Fruit fly (Drosophila melanogaster) whole organism, embryonic: ENCODE measurements around the gene cbt.
A peak's percentile ranks its signal among the peaks of the same experiment; 100 is the strongest.

Source experiments
- CG11695 ChIP-seq: fragments of 200-800 bp; sonication (Bioruptor generic); IDR thresholded peaks from 3 replicates; pipeline ENCODE4 v1.3.6; 2022; ENCODE audit warnings: missing biosample characterization, missing genetic modification characterization
- CG1233 ChIP-seq: fragments of 200-800 bp; sonication (Bioruptor generic); optimal IDR thresholded peaks from 4 replicates; lab custom pipeline; 2018; ENCODE audit warnings: missing biosample characterization, mild to moderate bottlenecking, missing genetic modification characterization
- CG13296 ChIP-seq: fragments of 200-800 bp; sonication (Bioruptor generic); optimal IDR thresholded peaks from 3 replicates; lab custom pipeline; 2018; ENCODE audit warnings: missing biosample characterization, mild to moderate bottlenecking, missing genetic modification characterization
- CG17802 ChIP-seq: fragments of 200-800 bp; sonication (Bioruptor generic); optimal IDR thresholded peaks from 2 replicates; lab custom pipeline; 2018; ENCODE audit warnings: missing biosample characterization, mild to moderate bottlenecking, missing genetic modification characterization, moderate library complexity
- CG18262 ChIP-seq: fragments of 200-800 bp; optimal IDR thresholded peaks from 3 replicates; lab custom pipeline; 2019; ENCODE audit warnings: missing biosample characterization, mild to moderate bottlenecking, missing genetic modification characterization, moderate library complexity
- CG2120 ChIP-seq: fragments of 200-800 bp; sonication (Bioruptor generic); optimal IDR thresholded peaks from 3 replicates; lab custom pipeline; 2016; ENCODE audit warnings: missing biosample characterization, missing genetic modification characterization
- CG32532 ChIP-seq: fragments of 200-800 bp; sonication (Bioruptor generic); IDR thresholded peaks from 2 replicates; pipeline ENCODE4 v1.3.6; 2022; ENCODE audit warnings: missing biosample characterization, missing genetic modification characterization
- CG32772 ChIP-seq: fragments of 200-800 bp; sonication (Bioruptor generic); IDR thresholded peaks from 2 replicates; pipeline ENCODE4 v1.3.6; 2022; ENCODE audit warnings: missing biosample characterization, missing genetic modification characterization
- CG4328 ChIP-seq: fragments of 200-800 bp; sonication (Bioruptor generic); optimal IDR thresholded peaks from 3 replicates; lab custom pipeline; 2017; ENCODE audit warnings: missing biosample characterization, missing genetic modification reagents, missing genetic modification characterization
- CrebB ChIP-seq: fragments of 200-800 bp; sonication (Bioruptor generic); optimal IDR thresholded peaks from 3 replicates; lab custom pipeline; 2018; ENCODE audit warnings: missing biosample characterization, mild to moderate bottlenecking, missing genetic modification characterization
- Dip3 ChIP-seq: fragments of 200-800 bp; sonication (Bioruptor generic); optimal IDR thresholded peaks from 3 replicates; lab custom pipeline; 2016; ENCODE audit warnings: missing biosample characterization, missing genetic modification characterization
- Dll ChIP-seq: fragments of 200-800 bp; sonication (Bioruptor generic); IDR thresholded peaks from 4 replicates; pipeline ENCODE4 v1.3.6; 2022; ENCODE audit warnings: missing biosample characterization, missing genetic modification characterization; ENCODE audit not compliant: partially characterized antibody
- Doc3 ChIP-seq: fragments of 200-800 bp; sonication (Bioruptor generic); IDR thresholded peaks from 3 replicates; pipeline ENCODE4 v1.3.6; 2022; ENCODE audit warnings: missing biosample characterization, missing genetic modification characterization; ENCODE audit not compliant: partially characterized antibody
- Dp ChIP-seq: fragments of 200-800 bp; sonication (Bioruptor generic); optimal IDR thresholded peaks from 2 replicates; lab custom pipeline; 2018; ENCODE audit warnings: missing biosample characterization, mild to moderate bottlenecking, missing genetic modification characterization, moderate library complexity
- Eip74EF ChIP-seq, 2 experiments: fragments of 200-800 bp in 1 of 2; fragments of >200 bp in 1 of 2; sonication (Bioruptor generic) in 1 of 2; optimal IDR thresholded peaks; 2 replicates each; lab custom pipeline; 2017 to 2019; ENCODE audit warnings: missing biosample characterization in 2 of 2, missing genetic modification characterization in 2 of 2, mild to moderate bottlenecking in 1 of 2, moderate library complexity in 1 of 2
- Elba2 ChIP-seq: fragments of 200-800 bp; sonication (Bioruptor generic); optimal IDR thresholded peaks from 3 replicates; lab custom pipeline; 2016; ENCODE audit warnings: missing biosample characterization, missing genetic modification characterization
- HLHmδ ChIP-seq: fragments of 200-800 bp; sonication (Bioruptor generic); optimal IDR thresholded peaks from 2 replicates; lab custom pipeline; 2018; ENCODE audit warnings: missing biosample characterization, mild to moderate bottlenecking, missing genetic modification characterization, moderate library complexity
- Hr51 ChIP-seq, 2 experiments: fragments of 200-800 bp; sonication (Bioruptor generic); optimal IDR thresholded peaks; 2 replicates in 1 of 2; 3 replicates in 1 of 2; lab custom pipeline; 2016 to 2018; ENCODE audit warnings: missing biosample characterization in 2 of 2, missing genetic modification characterization in 2 of 2, mild to moderate bottlenecking in 1 of 2, moderate library complexity in 1 of 2
- MBD-R2 ChIP-seq: fragments of 200-800 bp; sonication (Bioruptor generic); IDR thresholded peaks from 2 replicates; pipeline ENCODE4 v1.3.6; 2022; ENCODE audit warnings: missing biosample characterization, missing genetic modification characterization
- Neu2 ChIP-seq: fragments of 200-800 bp; sonication (Bioruptor generic); optimal IDR thresholded peaks from 3 replicates; lab custom pipeline; 2016; ENCODE audit warnings: missing biosample characterization, missing genetic modification characterization, borderline replicate concordance
- NfI ChIP-seq: fragments of 200-800 bp; sonication (Bioruptor generic); optimal IDR thresholded peaks from 3 replicates; lab custom pipeline; 2018; ENCODE audit warnings: missing biosample characterization, mild to moderate bottlenecking, missing genetic modification characterization, moderate library complexity
- Opbp ChIP-seq: fragments of 200-800 bp; sonication (Bioruptor generic); IDR thresholded peaks from 3 replicates; pipeline ENCODE4 v1.3.6; 2022; ENCODE audit warnings: missing biosample characterization, missing genetic modification characterization; ENCODE audit not compliant: partially characterized antibody
- Optix ChIP-seq: fragments of 200-800 bp; sonication (Bioruptor generic); IDR thresholded peaks from 3 replicates; pipeline ENCODE4 v1.3.6; 2022; ENCODE audit warnings: missing biosample characterization, missing genetic modification characterization
- Sox100B ChIP-seq: fragments of 200-800 bp; sonication (Bioruptor generic); optimal IDR thresholded peaks from 3 replicates; lab custom pipeline; 2018; ENCODE audit warnings: missing biosample characterization, mild to moderate bottlenecking, missing genetic modification characterization
- Vsx1 ChIP-seq: fragments of 200-800 bp; sonication (Bioruptor generic); optimal IDR thresholded peaks from 2 replicates; lab custom pipeline; 2017; ENCODE audit warnings: missing biosample characterization, mild to moderate bottlenecking, missing genetic modification characterization, missing genetic modification reagents
- az2 ChIP-seq: fragments of 200-800 bp; sonication (Bioruptor generic); optimal IDR thresholded peaks from 3 replicates; lab custom pipeline; 2016; ENCODE audit warnings: missing biosample characterization, missing genetic modification characterization
- bab2 ChIP-seq: fragments of 200-800 bp; sonication (Bioruptor generic); optimal IDR thresholded peaks from 2 replicates; lab custom pipeline; 2016; ENCODE audit warnings: missing biosample characterization, missing genetic modification characterization
- bcd ChIP-seq: fragments of 200-800 bp; sonication (Bioruptor generic); optimal IDR thresholded peaks from 2 replicates; lab custom pipeline; 2017; ENCODE audit warnings: missing biosample characterization, mild to moderate bottlenecking, missing genetic modification characterization
- bigmax ChIP-seq: fragments of 200-800 bp; sonication (Bioruptor generic); optimal IDR thresholded peaks from 2 replicates; lab custom pipeline; 2018; ENCODE audit warnings: missing biosample characterization, mild to moderate bottlenecking, missing genetic modification characterization
- danr ChIP-seq: fragments of 200-800 bp; sonication (Bioruptor generic); IDR thresholded peaks from 2 replicates; pipeline ENCODE4 v1.3.6; 2022; ENCODE audit warnings: missing biosample characterization, missing genetic modification characterization
- fd3F ChIP-seq: fragments of 200-800 bp; sonication (Bioruptor generic); optimal IDR thresholded peaks from 2 replicates; lab custom pipeline; 2018; ENCODE audit warnings: missing biosample characterization, mild to moderate bottlenecking, missing genetic modification characterization, moderate library complexity
- gro ChIP-seq: fragments of 200-800 bp; sonication (Bioruptor generic); optimal IDR thresholded peaks from 2 replicates; lab custom pipeline; 2016; ENCODE audit warnings: missing biosample characterization, missing genetic modification characterization
- jing ChIP-seq: fragments of 200-800 bp; sonication (Bioruptor generic); optimal IDR thresholded peaks from 2 replicates; lab custom pipeline; 2018; ENCODE audit warnings: missing biosample characterization, mild to moderate bottlenecking, missing genetic modification characterization
- ken ChIP-seq: fragments of 200-800 bp; sonication (Bioruptor generic); IDR thresholded peaks from 3 replicates; pipeline ENCODE4 v1.3.6; 2022; ENCODE audit warnings: missing biosample characterization, missing genetic modification characterization
- luna ChIP-seq: fragments of 200-800 bp; sonication (Bioruptor generic); optimal IDR thresholded peaks from 2 replicates; lab custom pipeline; 2016; ENCODE audit warnings: missing biosample characterization, missing genetic modification characterization
- maf-S ChIP-seq: fragments of 200-800 bp; sonication (Bioruptor generic); optimal IDR thresholded peaks from 2 replicates; lab custom pipeline; 2016; ENCODE audit warnings: missing biosample characterization, missing genetic modification characterization
- mam ChIP-seq: fragments of 200-800 bp; sonication (Bioruptor generic); optimal IDR thresholded peaks from 3 replicates; lab custom pipeline; 2016; ENCODE audit warnings: missing biosample characterization, missing genetic modification characterization
- nerfin-2 ChIP-seq: fragments of 200-800 bp; sonication (Bioruptor generic); IDR thresholded peaks from 2 replicates; pipeline ENCODE4 v1.3.6; 2022; ENCODE audit warnings: missing biosample characterization, missing genetic modification characterization; ENCODE audit not compliant: partially characterized antibody
- nom ChIP-seq: fragments of 200-800 bp; sonication (Bioruptor generic); optimal IDR thresholded peaks from 2 replicates; lab custom pipeline; 2017; ENCODE audit warnings: missing biosample characterization, missing genetic modification characterization, mild to moderate bottlenecking, moderate library complexity, missing genetic modification reagents
- oc ChIP-seq: fragments of 200-800 bp; sonication (Bioruptor generic); optimal IDR thresholded peaks from 2 replicates; lab custom pipeline; 2018; ENCODE audit warnings: missing biosample characterization, mild to moderate bottlenecking, missing genetic modification characterization, moderate library complexity
- p53 ChIP-seq: fragments of 200-800 bp; sonication (Bioruptor generic); optimal IDR thresholded peaks from 2 replicates; lab custom pipeline; 2016; ENCODE audit warnings: missing biosample characterization, missing genetic modification characterization
- pan ChIP-seq, 4 experiments: fragments of >200 bp in 3 of 4; fragments of 200-800 bp in 1 of 4; sonication (Bioruptor generic) in 1 of 4; optimal IDR thresholded peaks in 3 of 4; IDR thresholded peaks in 1 of 4; 2 replicates each; pipeline versions ENCODE4 v1.3.6 to Lab custom; 2017 to 2022; ENCODE audit warnings: missing biosample characterization in 2 of 4, missing genetic modification characterization in 2 of 4, mixed read lengths in 1 of 4
- peb ChIP-seq: fragments of 200-800 bp; sonication (Bioruptor generic); IDR thresholded peaks from 2 replicates; pipeline ENCODE4 v1.3.6; 2022; ENCODE audit warnings: missing biosample characterization, missing genetic modification characterization
- ranshi ChIP-seq: fragments of 200-800 bp; sonication (Bioruptor generic); IDR thresholded peaks from 2 replicates; pipeline ENCODE4 v1.3.6; 2022; ENCODE audit warnings: missing biosample characterization, missing genetic modification characterization
- sens ChIP-seq: fragments of 200-800 bp; sonication (Bioruptor generic); peaks from one replicate; lab custom pipeline; 2016; ENCODE audit warnings: missing biosample characterization, missing genetic modification characterization
- unc-4 ChIP-seq: fragments of 200-800 bp; sonication (Bioruptor generic); IDR thresholded peaks from 2 replicates; pipeline ENCODE4 v1.3.6; 2022; ENCODE audit warnings: missing biosample characterization, missing genetic modification characterization; ENCODE audit not compliant: partially characterized antibody
- vvl ChIP-seq: fragments of 200-800 bp; sonication (Bioruptor generic); IDR thresholded peaks from 2 replicates; pipeline ENCODE4 v1.3.6; 2022; ENCODE audit warnings: missing biosample characterization, missing genetic modification characterization
- wor ChIP-seq: fragments of 200-800 bp; sonication (Bioruptor generic); IDR thresholded peaks from 2 replicates; pipeline ENCODE4 v1.3.6; 2022; ENCODE audit warnings: missing biosample characterization, missing genetic modification characterization

cbt gene

DNA sequence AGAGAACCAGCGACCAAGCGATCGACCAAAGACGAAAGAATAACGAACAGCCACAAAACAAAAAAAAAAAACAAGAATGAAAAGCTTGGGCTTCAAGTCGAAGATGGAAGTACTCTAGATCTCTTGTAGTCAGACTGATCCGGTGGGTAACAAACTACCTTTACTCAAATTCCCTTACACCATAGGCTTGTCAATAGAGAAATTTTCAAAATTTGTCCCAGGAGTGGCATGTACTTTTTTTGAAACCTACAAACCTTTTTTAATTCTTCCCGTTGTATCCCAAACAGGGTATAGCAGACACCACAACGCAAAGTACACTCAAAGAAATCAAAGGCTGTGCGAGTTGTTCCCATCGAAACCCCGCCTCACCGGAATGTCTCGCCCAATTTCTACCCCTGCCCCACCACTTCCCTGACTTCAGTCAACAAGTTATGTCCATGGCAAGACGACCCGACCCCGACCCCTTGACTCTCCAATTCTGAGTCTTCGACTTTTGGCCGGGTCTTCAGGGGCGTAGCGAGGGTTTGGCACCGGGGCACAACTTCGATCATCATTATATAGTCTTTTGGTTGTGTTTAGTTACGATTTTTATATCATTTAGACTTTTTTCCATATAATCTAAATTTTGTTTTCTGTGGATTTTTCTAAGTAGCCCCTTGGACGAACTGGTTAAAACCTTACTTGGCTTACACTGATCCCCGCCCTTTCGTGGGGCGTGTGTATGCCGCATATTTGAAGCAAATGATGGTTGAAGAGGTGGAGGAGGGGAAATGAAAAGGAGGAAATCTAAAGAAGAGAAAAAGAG, 49.6 kb downstream of the cbt start (continued):
- TF ChIP-seq az2 (GFP tag; lab: Kevin White, UChicago) = peak; percentile 53
- no peak for TF ChIP-seq Doc3 (GFP tag; lab: Robert Waterston, UW)
- no peak for TF ChIP-seq p53 (GFP tag; lab: Kevin White, UChicago)
- peak; percentile 65 for TF ChIP-seq vvl (GFP tag; lab: Robert Waterston, UW)
- no peak for TF ChIP-seq CG13296 (GFP tag; lab: Kevin White, UChicago)
- TF ChIP-seq Neu2 (GFP tag; lab: Kevin White, UChicago) = no peak
- TF ChIP-seq bab2 (GFP tag; lab: Kevin White, UChicago) = peak; percentile 23
- TF ChIP-seq oc (tag; lab: Kevin White, UChicago) = peak; percentile 50
- no peak for TF ChIP-seq Dll (GFP tag; lab: Robert Waterston, UW)
- TF ChIP-seq Eip74EF (GFP tag; optimal IDR thresholded peaks at IDR 0.05; lab: Kevin White, UChicago) = no peak
- peak; percentile 79 for TF ChIP-seq CG2120 (GFP tag; lab: Kevin White, UChicago)
- TF ChIP-seq Hr51 (GFP tag; optimal IDR thresholded peaks at IDR 0.05; lab: Kevin White, UChicago) = peak in 1 of 2 experiments; percentile 39
- no peak for TF ChIP-seq danr
- no peak for TF ChIP-seq CrebB (tag; lab: Kevin White, UChicago)
- peak; percentile 40; the same call in 1 of the 3 replicates for TF ChIP-seq Opbp (GFP tag; lab: Robert Waterston, UW)
- TF ChIP-seq ken (GFP tag; lab: Robert Waterston, UW) = peak; percentile 59; the same call in 1 of the 3 replicates
- TF ChIP-seq nom = peak; percentile 10
- TF ChIP-seq Sox100B (GFP tag; lab: Kevin White, UChicago) = no peak
- no peak for TF ChIP-seq nerfin-2 (GFP tag; lab: Robert Waterston, UW)
- TF ChIP-seq CG17802 = peak; percentile 14
- TF ChIP-seq sens (GFP tag; lab: Kevin White, UChicago) = peak; percentile 96
- TF ChIP-seq gro (GFP tag; lab: Kevin White, UChicago) = peak; percentile 40
- peak; percentile 61; the same call in 1 of the 2 replicates for TF ChIP-seq ranshi (GFP tag; lab: Robert Waterston, UW)
- no peak for TF ChIP-seq CG4328
- TF ChIP-seq fd3F (GFP tag; lab: Kevin White, UChicago) = no peak
- TF ChIP-seq Vsx1 (GFP tag; lab: Kevin White, UChicago) = peak; percentile 31
- peak; percentile 51 for TF ChIP-seq bcd (GFP tag; lab: Kevin White, UChicago)
- peak; percentile 61 for TF ChIP-seq mam (GFP tag; lab: Kevin White, UChicago)
- TF ChIP-seq luna = peak; percentile 54
- no peak for TF ChIP-seq Dp (GFP tag; lab: Kevin White, UChicago)
- no peak for TF ChIP-seq peb
- no peak for TF ChIP-seq wor (GFP tag; lab: Robert Waterston, UW)
- no peak for TF ChIP-seq HLHmδ (GFP tag; lab: Kevin White, UChicago)
- TF ChIP-seq MBD-R2 (GFP tag; lab: Robert Waterston, UW) = 0 out of 2 replicates have a peak, but pooled peaks have one; percentile 12
- TF ChIP-seq Elba2 (GFP tag; lab: Kevin White, UChicago) = no peak
- TF ChIP-seq unc-4 (GFP tag; lab: Robert Waterston, UW) = no peak
- no peak for TF ChIP-seq pan (optimal IDR thresholded peaks at IDR 0.05; lab: Kevin White, UChicago)
- TF ChIP-seq pan (GFP tag; optimal IDR thresholded peaks at IDR 0.05 in 1 of 2, IDR thresholded peaks at IDR 0.05 in 1 of 2) = peak in 1 of 2 experiments; percentile 37
- TF ChIP-seq bigmax (GFP tag; lab: Kevin White, UChicago) = no peak
- TF ChIP-seq Dip3 (GFP tag; lab: Kevin White, UChicago) = peak; percentile 60
- TF ChIP-seq Optix (GFP tag; lab: Robert Waterston, UW) = no peak
- TF ChIP-seq CG1233 (GFP tag; lab: Kevin White, UChicago) = peak; percentile 25
- TF ChIP-seq maf-S (GFP tag; lab: Kevin White, UChicago) = no peak
- TF ChIP-seq jing (GFP tag; lab: Kevin White, UChicago) = peak; percentile 1
- peak; percentile 60 for TF ChIP-seq CG32532
- peak; percentile 73 for TF ChIP-seq CG18262
- no peak for TF ChIP-seq CG32772
- peak; percentile 28 for TF ChIP-seq NfI (GFP tag; lab: Kevin White, UChicago)
- TF ChIP-seq CG11695 = no peak
